Worm (Caenorhabditis elegans): ENCODE data around the gene rpl-23.

The rpl-23 gene

ce11 chrIII:5740666-5741065, 34.7 kb upstream of the rpl-23 start, which contains the start of gene B0244.16:
Gene B0244.16 (plus strand): TSS chrIII:5740966.
- TF ChIP-seq hmbx-1 (tag; optimal IDR thresholded peaks at IDR 0.05), result no peak
- no peak for TF ChIP-seq scrt-1 (GFP tag; IDR thresholded peaks at IDR 0.05)
- no peak for TF ChIP-seq tbx-37 (GFP tag; conservative IDR thresholded peaks at IDR 0.05)

- TF ChIP-seq sea-1 (GFP tag; conservative IDR thresholded peaks at IDR 0.05) (no peak), scrt-1 (GFP tag; IDR thresholded peaks at IDR 0.05) (no peak), hmg-4 (GFP tag; optimal IDR thresholded peaks at IDR 0.05) (no peak), ceh-13 (GFP tag; optimal IDR thresholded peaks at IDR 0.05) (no peak)
Measured at ce11 chrIII:5737708-5738107, 31.8 kb upstream of the rpl-23 start, which contains the start of gene B0244.6. Gene B0244.6 (plus strand): TSS chrIII:5738008.

ce11 chrIII:5734905-5735304, 29.0 kb upstream of the rpl-23 start, which contains the start of gene B0244.10:
Gene B0244.10 (plus strand): TSS chrIII:5735158.
- TF ChIP-seq hmg-4 (GFP tag; optimal IDR thresholded peaks at IDR 0.05) (no peak), flt-1 (GFP tag; IDR thresholded peaks at IDR 0.05) (no peak), tra-4 (tag; optimal IDR thresholded peaks at IDR 0.05) (no peak), ceh-36 (tag; optimal IDR thresholded peaks at IDR 0.05) (no peak), tbx-37 (GFP tag; conservative IDR thresholded peaks at IDR 0.05) (no peak), ets-7 (tag; optimal IDR thresholded peaks at IDR 0.05) (no peak), ceh-13 (GFP tag; optimal IDR thresholded peaks at IDR 0.05) (no peak), ama-1 (optimal IDR thresholded peaks at IDR 0.05) (no peak), hmbx-1 (tag; optimal IDR thresholded peaks at IDR 0.05) (no peak), aly-1 (tag; optimal IDR thresholded peaks at IDR 0.05) (no peak), B0310.2 (tag; optimal IDR thresholded peaks at IDR 0.05) (no peak), F13C5.2 (tag; optimal IDR thresholded peaks at IDR 0.05) (no peak)

- TF ChIP-seq sea-1 (GFP tag; conservative IDR thresholded peaks at IDR 0.05) (no peak), ceh-13 (GFP tag; optimal IDR thresholded peaks at IDR 0.05) (no peak), pes-1 (GFP tag; IDR thresholded peaks at IDR 0.05) (no peak)
Measured at ce11 chrIII:5734328-5734727, 28.4 kb upstream of the rpl-23 start.

- TF ChIP-seq sea-1 (GFP tag; conservative IDR thresholded peaks at IDR 0.05) (no peak), hnd-1 (tag; optimal IDR thresholded peaks at IDR 0.05) (no peak), aly-1 (tag; optimal IDR thresholded peaks at IDR 0.05) (no peak), tbx-37 (GFP tag; conservative IDR thresholded peaks at IDR 0.05) (no peak), ceh-36 (tag; optimal IDR thresholded peaks at IDR 0.05) (no peak), ceh-13 (GFP tag; optimal IDR thresholded peaks at IDR 0.05) (no peak), ama-1 (optimal IDR thresholded peaks at IDR 0.05) (no peak), F13C5.2 (tag; optimal IDR thresholded peaks at IDR 0.05) (no peak), hmbx-1 (tag; optimal IDR thresholded peaks at IDR 0.05) (no peak), scrt-1 (GFP tag; IDR thresholded peaks at IDR 0.05) (no peak), tra-4 (tag; optimal IDR thresholded peaks at IDR 0.05) (no peak), hmg-4 (GFP tag; optimal IDR thresholded peaks at IDR 0.05) (no peak), ets-7 (tag; optimal IDR thresholded peaks at IDR 0.05) (no peak), pes-1 (GFP tag; IDR thresholded peaks at IDR 0.05) (no peak), B0310.2 (tag; optimal IDR thresholded peaks at IDR 0.05) (no peak), flt-1 (GFP tag; IDR thresholded peaks at IDR 0.05) (no peak), tbx-11 (GFP tag; IDR thresholded peaks at IDR 0.05) (no peak)
Measured at ce11 chrIII:5732925-5733324, 27.0 kb upstream of the rpl-23 start, which contains the start of gene B0244.17. Gene B0244.17 (plus strand): TSS chrIII:5733225.

ce11 chrIII:5730980-5731636, 25.2 kb upstream of the rpl-23 start, which contains the start of the genes B0244.9 and B0244.7:
Gene B0244.9 (minus strand): TSS chrIII:5731030.
Gene B0244.7 (plus strand): TSS chrIII:5731501.
- TF ChIP-seq hmbx-1 (tag; optimal IDR thresholded peaks at IDR 0.05) (no peak), ama-1 (optimal IDR thresholded peaks at IDR 0.05) (no peak), tra-4 (tag; optimal IDR thresholded peaks at IDR 0.05) (no peak), F13C5.2 (tag; optimal IDR thresholded peaks at IDR 0.05) (no peak), tbx-11 (GFP tag; IDR thresholded peaks at IDR 0.05) (no peak), tbx-37 (GFP tag; conservative IDR thresholded peaks at IDR 0.05) (no peak), scrt-1 (GFP tag; IDR thresholded peaks at IDR 0.05) (no peak), aly-1 (tag; optimal IDR thresholded peaks at IDR 0.05) (no peak), sea-1 (GFP tag; conservative IDR thresholded peaks at IDR 0.05) (no peak), hnd-1 (tag; optimal IDR thresholded peaks at IDR 0.05) (no peak), ceh-13 (GFP tag; optimal IDR thresholded peaks at IDR 0.05) (no peak), ets-7 (tag; optimal IDR thresholded peaks at IDR 0.05) (no peak), hmg-4 (GFP tag; optimal IDR thresholded peaks at IDR 0.05) (no peak), flt-1 (GFP tag; IDR thresholded peaks at IDR 0.05) (no peak), pes-1 (GFP tag; IDR thresholded peaks at IDR 0.05) (no peak), B0310.2 (tag; optimal IDR thresholded peaks at IDR 0.05) (no peak), ceh-36 (tag; optimal IDR thresholded peaks at IDR 0.05) (no peak)

- no peak for TF ChIP-seq F13C5.2 (tag; optimal IDR thresholded peaks at IDR 0.05)
- no peak for TF ChIP-seq ama-1 (optimal IDR thresholded peaks at IDR 0.05)
- no peak for TF ChIP-seq hnd-1 (tag; optimal IDR thresholded peaks at IDR 0.05)
- no peak for TF ChIP-seq flt-1 (GFP tag; IDR thresholded peaks at IDR 0.05)
- no peak for TF ChIP-seq ceh-36 (tag; optimal IDR thresholded peaks at IDR 0.05)
- TF ChIP-seq ceh-13 (GFP tag; optimal IDR thresholded peaks at IDR 0.05), result no peak
- TF ChIP-seq aly-1 (tag; optimal IDR thresholded peaks at IDR 0.05), result no peak
- no peak for TF ChIP-seq hmg-4 (GFP tag; optimal IDR thresholded peaks at IDR 0.05)
- no peak for TF ChIP-seq ets-7 (tag; optimal IDR thresholded peaks at IDR 0.05)
- TF ChIP-seq hmbx-1 (tag; optimal IDR thresholded peaks at IDR 0.05), result no peak
- TF ChIP-seq sea-1 (GFP tag; conservative IDR thresholded peaks at IDR 0.05), result no peak
- TF ChIP-seq B0310.2 (tag; optimal IDR thresholded peaks at IDR 0.05), result no peak
Measured at ce11 chrIII:5730041-5730440, 24.1 kb upstream of the rpl-23 start.

ce11 chrIII:5729367-5729766, 23.4 kb upstream of the rpl-23 start:
- TF ChIP-seq tra-4 (tag; optimal IDR thresholded peaks at IDR 0.05) (no peak), ceh-13 (GFP tag; optimal IDR thresholded peaks at IDR 0.05) (no peak), ama-1 (optimal IDR thresholded peaks at IDR 0.05) (no peak), hnd-1 (tag; optimal IDR thresholded peaks at IDR 0.05) (no peak), ceh-36 (tag; optimal IDR thresholded peaks at IDR 0.05) (no peak), aly-1 (tag; optimal IDR thresholded peaks at IDR 0.05) (no peak), scrt-1 (GFP tag; IDR thresholded peaks at IDR 0.05) (no peak), sea-1 (GFP tag; conservative IDR thresholded peaks at IDR 0.05) (no peak), B0310.2 (tag; optimal IDR thresholded peaks at IDR 0.05) (no peak), hmbx-1 (tag; optimal IDR thresholded peaks at IDR 0.05) (no peak), pes-1 (GFP tag; IDR thresholded peaks at IDR 0.05) (no peak), hmg-4 (GFP tag; optimal IDR thresholded peaks at IDR 0.05) (no peak), tbx-37 (GFP tag; conservative IDR thresholded peaks at IDR 0.05) (no peak), flt-1 (GFP tag; IDR thresholded peaks at IDR 0.05) (no peak), ets-7 (tag; optimal IDR thresholded peaks at IDR 0.05) (no peak)

Measured in whole organism, early embryonic.